Worm (Caenorhabditis elegans): Measurements from ENCODE around the gene T13A10.1.
"Not testable (repeated sequence)": the region's sequence is repeated elsewhere in the genome, so short reads cannot be mapped to it uniquely, and the experiment has no call there.

Gene T13A10.1

DNA sequence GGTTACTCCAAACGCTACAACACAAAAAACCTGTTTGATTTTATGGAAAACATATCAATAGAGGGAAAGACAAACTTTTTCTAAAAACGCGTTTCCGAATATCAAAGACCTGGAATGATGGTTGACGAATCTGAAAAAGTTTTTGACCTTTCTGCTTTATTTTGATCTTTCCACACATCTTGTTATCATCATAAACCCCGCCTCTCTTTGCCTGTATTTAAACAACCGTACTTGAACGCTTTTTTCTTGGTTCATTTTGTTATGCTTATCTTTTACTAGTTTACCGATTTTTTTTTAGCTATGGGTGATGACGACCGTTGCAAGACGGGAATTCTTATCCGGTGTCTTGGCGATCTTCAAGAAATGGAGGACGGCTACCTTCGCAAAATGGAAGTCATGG, 22.9 kb upstream of the T13A10.1 start, which contains the start of gene T13A10.2:
TSS of gene T13A10.2 (plus strand) at position 301 of the 400 bp plus-strand sequence.
- not testable (repeated sequence) for TF ChIP-seq aly-1 (tag; optimal IDR thresholded peaks at IDR 0.05); flt-1 (GFP tag; IDR thresholded peaks at IDR 0.05); hnd-1 (tag; optimal IDR thresholded peaks at IDR 0.05)

DNA sequence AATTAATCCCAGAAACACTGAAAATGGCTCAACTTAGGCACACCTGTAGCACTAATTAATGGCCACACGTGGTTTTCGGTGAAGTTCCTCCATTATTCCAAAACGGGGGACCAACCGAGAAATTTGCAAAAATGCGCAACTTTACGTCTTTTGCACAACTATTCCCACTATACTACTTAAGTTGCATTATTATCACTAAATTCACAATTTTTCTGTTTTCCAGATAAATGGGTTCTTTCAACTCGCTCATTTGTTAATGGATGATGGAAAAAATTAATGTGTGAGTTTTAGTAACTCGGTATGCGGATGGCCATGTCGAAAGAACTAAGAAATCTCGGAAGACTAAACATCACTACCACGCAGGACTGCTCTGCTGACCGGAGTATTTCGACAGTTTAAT, 21.2 kb upstream of the T13A10.1 start, which contains the start of gene T13A10.64:
TSS of gene T13A10.64 (plus strand) at position 301 of the 400 bp plus-strand sequence.
- TF ChIP-seq aly-1 (tag; optimal IDR thresholded peaks at IDR 0.05) (no peak), ceh-36 (tag; optimal IDR thresholded peaks at IDR 0.05) (no peak)

DNA sequence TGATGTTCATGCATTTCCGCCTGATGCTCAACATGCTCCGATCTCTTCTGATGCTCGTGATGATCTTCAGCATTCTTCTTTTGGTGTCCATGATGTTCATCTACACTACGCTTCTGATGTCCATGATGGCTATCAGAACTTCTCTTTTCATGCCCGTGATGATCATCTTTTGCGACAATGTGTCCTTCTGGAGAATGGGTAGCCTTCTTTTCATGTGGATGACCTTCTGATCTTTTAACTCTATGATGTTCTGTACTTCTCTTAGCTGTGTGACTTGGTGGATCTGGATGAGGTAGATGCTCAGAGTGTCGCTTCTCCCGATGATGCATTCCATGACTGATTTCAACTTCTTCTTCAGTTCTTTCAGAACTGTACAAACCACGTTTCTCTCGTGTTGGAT, 16.9 kb upstream of the T13A10.1 start:
- no peak for TF ChIP-seq ets-7 (tag; optimal IDR thresholded peaks at IDR 0.05)
- no peak for TF ChIP-seq hnd-1 (tag; optimal IDR thresholded peaks at IDR 0.05)
- TF ChIP-seq ceh-36 (tag; optimal IDR thresholded peaks at IDR 0.05): no peak
- no peak for TF ChIP-seq ama-1 (optimal IDR thresholded peaks at IDR 0.05)

DNA sequence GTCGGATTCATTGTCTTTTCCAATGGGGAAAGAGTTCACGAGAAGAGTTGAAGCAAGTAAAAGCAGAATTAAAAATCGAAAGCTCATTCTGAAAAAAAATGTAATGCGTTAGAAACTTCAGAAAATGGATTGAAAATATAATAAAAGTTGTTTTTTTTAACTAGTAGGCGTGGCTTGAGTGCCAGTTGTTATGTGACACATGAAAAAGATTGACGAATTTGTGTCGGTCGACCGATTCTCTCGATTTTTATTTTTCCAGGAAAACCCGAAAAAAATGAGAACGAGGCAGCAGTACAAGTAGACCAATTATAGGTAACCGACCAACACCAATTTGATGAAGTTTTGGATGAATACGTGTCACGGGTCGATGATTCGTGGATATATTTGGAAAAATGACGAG, 16.1 kb upstream of the T13A10.1 start, which contains the start of gene nlp-16:
TSS of gene nlp-16 (minus strand) at position 101 of the 400 bp plus-strand sequence.
- TF ChIP-seq hnd-1 (tag; optimal IDR thresholded peaks at IDR 0.05): no peak
- no peak for TF ChIP-seq ama-1 (optimal IDR thresholded peaks at IDR 0.05)
- TF ChIP-seq pes-1 (GFP tag; IDR thresholded peaks at IDR 0.05): no peak
- TF ChIP-seq F13C5.2 (tag; optimal IDR thresholded peaks at IDR 0.05): no peak
- no peak for TF ChIP-seq hmbx-1 (tag; optimal IDR thresholded peaks at IDR 0.05)
- no peak for TF ChIP-seq ceh-13 (GFP tag; optimal IDR thresholded peaks at IDR 0.05)
- TF ChIP-seq flt-1 (GFP tag; IDR thresholded peaks at IDR 0.05): no peak
- TF ChIP-seq ets-7 (tag; optimal IDR thresholded peaks at IDR 0.05): no peak
- TF ChIP-seq aly-1 (tag; optimal IDR thresholded peaks at IDR 0.05): no peak
- TF ChIP-seq ceh-36 (tag; optimal IDR thresholded peaks at IDR 0.05): no peak
- no peak for TF ChIP-seq hmg-4 (GFP tag; optimal IDR thresholded peaks at IDR 0.05)
- TF ChIP-seq tbx-37 (GFP tag; conservative IDR thresholded peaks at IDR 0.05): no peak
- no peak for TF ChIP-seq tra-4 (tag; optimal IDR thresholded peaks at IDR 0.05)
- no peak for TF ChIP-seq tbx-11 (GFP tag; IDR thresholded peaks at IDR 0.05)
- TF ChIP-seq scrt-1 (GFP tag; IDR thresholded peaks at IDR 0.05): no peak

DNA sequence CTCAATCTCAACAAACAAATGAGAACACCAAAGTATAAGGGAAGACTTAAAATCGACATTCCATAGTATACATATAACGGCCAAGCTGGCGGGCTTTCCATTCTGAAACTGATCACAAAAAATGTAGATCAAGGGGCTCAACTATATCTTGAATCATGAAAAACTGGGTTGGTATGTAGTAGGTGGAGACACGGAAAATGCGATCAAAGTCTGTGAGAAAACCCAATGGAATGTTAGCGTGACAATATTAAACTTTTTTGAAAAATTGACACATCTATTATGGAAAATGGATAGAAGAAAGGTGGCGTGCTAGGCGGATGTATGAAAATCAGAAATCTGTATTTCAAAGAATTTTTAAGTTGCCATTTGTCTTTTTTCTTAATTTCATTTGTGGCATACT, 12.6 kb upstream of the T13A10.1 start, which contains the start of gene srv-28:
TSS of gene srv-28 (minus strand) at position 101 of the 400 bp plus-strand sequence.
- TF ChIP-seq ceh-13 (GFP tag; optimal IDR thresholded peaks at IDR 0.05): no peak
- TF ChIP-seq scrt-1 (GFP tag; IDR thresholded peaks at IDR 0.05): no peak
- TF ChIP-seq pes-1 (GFP tag; IDR thresholded peaks at IDR 0.05): no peak

DNA sequence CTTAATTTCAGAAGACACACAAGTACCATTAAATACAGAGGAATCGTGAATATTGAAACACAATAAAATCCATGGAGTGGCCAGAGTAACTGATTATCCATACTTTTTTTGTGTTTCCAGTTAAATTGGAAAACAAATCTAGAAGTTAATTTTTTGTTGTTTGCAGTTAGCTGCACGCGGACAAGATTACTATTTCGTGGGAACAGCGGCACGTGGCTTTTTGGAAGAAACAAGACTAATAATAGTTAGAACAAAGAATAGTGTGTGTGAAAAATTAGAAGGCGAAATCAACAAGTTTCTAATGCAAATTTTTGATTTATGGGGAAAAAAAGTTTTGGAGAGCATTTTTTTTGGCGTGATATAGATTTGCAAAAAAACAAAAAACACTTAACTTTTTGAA, 9.4 kb upstream of the T13A10.1 start, which contains the start of gene srv-29:
TSS of gene srv-29 (minus strand) at position 101 of the 400 bp plus-strand sequence.
- TF ChIP-seq pes-1 (GFP tag; IDR thresholded peaks at IDR 0.05) (no peak), hmg-4 (GFP tag; optimal IDR thresholded peaks at IDR 0.05) (no peak), flt-1 (GFP tag; IDR thresholded peaks at IDR 0.05) (no peak), ceh-36 (tag; optimal IDR thresholded peaks at IDR 0.05) (no peak), F13C5.2 (tag; optimal IDR thresholded peaks at IDR 0.05) (no peak), aly-1 (tag; optimal IDR thresholded peaks at IDR 0.05) (no peak), ceh-13 (GFP tag; optimal IDR thresholded peaks at IDR 0.05) (no peak), ets-7 (tag; optimal IDR thresholded peaks at IDR 0.05) (no peak), hmbx-1 (tag; optimal IDR thresholded peaks at IDR 0.05) (no peak), sea-1 (GFP tag; conservative IDR thresholded peaks at IDR 0.05) (no peak), ama-1 (optimal IDR thresholded peaks at IDR 0.05) (no peak), scrt-1 (GFP tag; IDR thresholded peaks at IDR 0.05) (no peak), hnd-1 (tag; optimal IDR thresholded peaks at IDR 0.05) (no peak), B0310.2 (tag; optimal IDR thresholded peaks at IDR 0.05) (no peak), tbx-11 (GFP tag; IDR thresholded peaks at IDR 0.05) (no peak), tbx-37 (GFP tag; conservative IDR thresholded peaks at IDR 0.05) (no peak), tra-4 (tag; optimal IDR thresholded peaks at IDR 0.05) (no peak)

DNA sequence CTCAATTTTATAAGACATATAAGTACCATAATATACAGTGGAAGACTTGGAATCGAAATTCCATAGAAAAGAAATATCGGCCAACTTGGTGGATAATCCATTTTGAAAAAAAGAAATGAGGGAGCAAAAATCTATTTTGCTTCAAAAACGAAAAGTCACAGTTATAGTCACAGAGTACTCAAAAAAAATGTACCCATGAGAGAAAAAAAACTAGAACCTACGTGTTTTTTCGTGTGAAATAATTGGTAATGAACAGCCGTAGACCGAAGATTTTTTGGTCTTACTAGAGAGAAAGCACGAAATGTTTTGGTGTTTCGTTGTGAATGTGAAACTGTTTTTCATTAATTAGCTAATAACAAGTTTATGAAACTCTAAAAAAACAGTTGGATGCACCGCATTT, 6.5 kb upstream of the T13A10.1 start, which contains the start of gene srv-30:
TSS of gene srv-30 (minus strand) at position 101 of the 400 bp plus-strand sequence.
- no peak for TF ChIP-seq sea-1 (GFP tag; conservative IDR thresholded peaks at IDR 0.05)
- no peak for TF ChIP-seq tra-4 (tag; optimal IDR thresholded peaks at IDR 0.05)
- no peak for TF ChIP-seq aly-1 (tag; optimal IDR thresholded peaks at IDR 0.05)

DNA sequence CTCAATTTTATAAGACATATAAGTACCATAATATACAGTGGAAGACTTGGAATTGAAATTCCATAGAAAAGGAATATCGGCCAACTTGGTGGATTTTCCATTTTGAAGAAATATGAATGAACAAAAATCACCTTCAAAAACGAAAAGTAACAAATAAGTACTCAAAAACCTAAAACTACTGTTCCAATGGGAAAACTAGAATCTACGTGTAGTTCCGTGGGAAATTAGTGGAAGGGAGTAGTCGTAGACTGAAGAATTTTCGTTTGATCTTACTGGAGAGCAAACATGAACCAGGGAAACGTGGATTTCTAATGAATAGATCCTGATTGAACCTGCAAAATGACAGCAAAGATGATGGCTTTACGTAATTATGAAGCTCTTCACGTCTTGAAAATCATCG, 4.0 kb upstream of the T13A10.1 start, which contains the start of gene srv-31:
TSS of gene srv-31 (minus strand) at position 101 of the 400 bp plus-strand sequence.
- TF ChIP-seq ceh-13 (GFP tag; optimal IDR thresholded peaks at IDR 0.05): no peak
- TF ChIP-seq F13C5.2 (tag; optimal IDR thresholded peaks at IDR 0.05): no peak
- no peak for TF ChIP-seq aly-1 (tag; optimal IDR thresholded peaks at IDR 0.05)
- TF ChIP-seq tbx-11 (GFP tag; IDR thresholded peaks at IDR 0.05): no peak
- TF ChIP-seq hmbx-1 (tag; optimal IDR thresholded peaks at IDR 0.05): no peak
- TF ChIP-seq scrt-1 (GFP tag; IDR thresholded peaks at IDR 0.05): no peak
- TF ChIP-seq pes-1 (GFP tag; IDR thresholded peaks at IDR 0.05): no peak
- TF ChIP-seq ama-1 (optimal IDR thresholded peaks at IDR 0.05): no peak
- TF ChIP-seq flt-1 (GFP tag; IDR thresholded peaks at IDR 0.05): no peak
- no peak for TF ChIP-seq hmg-4 (GFP tag; optimal IDR thresholded peaks at IDR 0.05)
- no peak for TF ChIP-seq tra-4 (tag; optimal IDR thresholded peaks at IDR 0.05)

DNA sequence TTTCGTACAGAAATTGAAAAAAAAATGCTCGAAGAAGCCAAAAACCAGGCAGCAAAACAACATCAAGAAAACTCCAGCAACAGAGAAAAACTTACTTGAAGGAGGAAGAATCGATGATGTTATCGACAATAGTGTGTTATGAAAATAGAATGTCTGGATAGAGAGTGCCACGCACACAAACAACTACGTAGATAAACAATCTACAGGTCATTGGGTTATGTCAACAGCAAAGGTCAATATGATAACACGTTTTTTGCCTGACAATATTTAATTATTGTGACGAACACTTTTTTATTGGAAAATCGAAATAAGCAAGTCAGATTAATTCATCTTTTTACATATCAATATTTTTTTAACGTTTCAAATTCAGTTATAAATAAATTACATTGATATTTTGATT, 3.5 kb downstream of the T13A10.1 start, which contains the start of gene sams-5:
TSS of gene sams-5 (minus strand) at position 131 of the 400 bp plus-strand sequence.
- TF ChIP-seq ama-1 (optimal IDR thresholded peaks at IDR 0.05): no peak
- TF ChIP-seq B0310.2 (tag; optimal IDR thresholded peaks at IDR 0.05): no peak
- TF ChIP-seq hmbx-1 (tag; optimal IDR thresholded peaks at IDR 0.05): no peak
- TF ChIP-seq hmg-4 (GFP tag; optimal IDR thresholded peaks at IDR 0.05): no peak
- TF ChIP-seq hnd-1 (tag; optimal IDR thresholded peaks at IDR 0.05): no peak
- no peak for TF ChIP-seq tbx-11 (GFP tag; IDR thresholded peaks at IDR 0.05)
- no peak for TF ChIP-seq F13C5.2 (tag; optimal IDR thresholded peaks at IDR 0.05)
- no peak for TF ChIP-seq pes-1 (GFP tag; IDR thresholded peaks at IDR 0.05)
- no peak for TF ChIP-seq ceh-36 (tag; optimal IDR thresholded peaks at IDR 0.05)
- TF ChIP-seq ceh-13 (GFP tag; optimal IDR thresholded peaks at IDR 0.05): no peak
- no peak for TF ChIP-seq aly-1 (tag; optimal IDR thresholded peaks at IDR 0.05)
- TF ChIP-seq scrt-1 (GFP tag; IDR thresholded peaks at IDR 0.05): no peak
- no peak for TF ChIP-seq flt-1 (GFP tag; IDR thresholded peaks at IDR 0.05)
- TF ChIP-seq tbx-37 (GFP tag; conservative IDR thresholded peaks at IDR 0.05): no peak
- no peak for TF ChIP-seq ets-7 (tag; optimal IDR thresholded peaks at IDR 0.05)
- TF ChIP-seq sea-1 (GFP tag; conservative IDR thresholded peaks at IDR 0.05): no peak
- TF ChIP-seq tra-4 (tag; optimal IDR thresholded peaks at IDR 0.05): no peak

Measured in whole organism, early embryonic.